Worm (Caenorhabditis elegans) whole organism, L1 larva: ENCODE results near the gene Y41C4A.18.

Experiments used
- aly-2 ChIP-seq: fragments of 150-350 bp; optimal IDR thresholded peaks from 2 replicates; lab custom pipeline; 2014; ENCODE audit warnings: missing biosample characterization, missing genetic modification characterization
- efl-1 ChIP-seq, 4 experiments: fragments of 150-350 bp; optimal IDR thresholded peaks in 3 of 4; peaks in 1 of 4; 1 replicate in 1 of 4; 2 replicates in 3 of 4; lab custom pipeline; 2014; ENCODE audit warnings: missing biosample characterization in 2 of 4, missing genetic modification characterization in 2 of 4, missing genetic modification reagents in 2 of 4
- efl-3 ChIP-seq: fragments of 200-800 bp; sonication (Bioruptor generic); optimal IDR thresholded peaks from 2 replicates; lab custom pipeline; 2018; ENCODE audit warnings: mild to moderate bottlenecking, missing genetic modification characterization, missing compliant biosample characterization
- isw-1 ChIP-seq: fragments of 200-800 bp; sonication (Bioruptor generic); IDR thresholded peaks from 2 replicates; pipeline ENCODE4 v1.3.6; 2022; ENCODE audit warnings: missing genetic modification characterization, missing compliant biosample characterization
- nhr-11 ChIP-seq: fragments of 150-350 bp; optimal IDR thresholded peaks from 2 replicates; lab custom pipeline; 2014; ENCODE audit warnings: missing biosample characterization, missing genetic modification characterization
- nhr-90 ChIP-seq: sonication (generic microtip); optimal IDR thresholded peaks from 2 replicates; lab custom pipeline; 2016; ENCODE audit warnings: mild to moderate bottlenecking, missing genetic modification characterization, missing compliant biosample characterization; ENCODE audit not compliant: poor library complexity
- skn-1 ChIP-seq: fragments of 150-350 bp; optimal IDR thresholded peaks from 2 replicates; lab custom pipeline; 2014; ENCODE audit warnings: missing biosample characterization, missing genetic modification characterization
- zag-1 ChIP-seq: fragments of 150-350 bp; optimal IDR thresholded peaks from 2 replicates; lab custom pipeline; 2014; ENCODE audit warnings: missing biosample characterization, missing genetic modification characterization
- ztf-4 ChIP-seq: fragments of 150-350 bp; optimal IDR thresholded peaks from 2 replicates; lab custom pipeline; 2014; ENCODE audit warnings: missing biosample characterization, missing genetic modification characterization

ce11 chrIII:11726590-11726989, 3.8 kb upstream of the Y41C4A.18 start, which contains the start of gene Y41C4A.12:
- no peak for TF ChIP-seq zag-1 (tag; lab: Kevin White, UChicago)
- no peak for TF ChIP-seq aly-2 (tag; lab: Kevin White, UChicago)
- no peak for TF ChIP-seq skn-1 (tag; lab: Kevin White, UChicago)
- TF ChIP-seq ztf-4 (tag; lab: Kevin White, UChicago) = no peak
- no peak for TF ChIP-seq nhr-11 (tag; lab: Kevin White, UChicago)
- no peak for TF ChIP-seq nhr-90 (tag; lab: Kevin White, UChicago)
- TF ChIP-seq isw-1 (GFP tag; lab: Robert Waterston, UW) = no peak
- TF ChIP-seq efl-3 (GFP tag; lab: Kevin White, UChicago) = no peak
- no peak for TF ChIP-seq efl-1 (optimal IDR thresholded peaks at IDR 0.05; lab: Kevin White, UChicago)
- no peak for TF ChIP-seq efl-1 (GFP tag; optimal IDR thresholded peaks at IDR 0.05 in 1 of 2; lab: Kevin White, UChicago)
